Worm (Caenorhabditis elegans) whole organism, young adult: Measurements from ENCODE around the gene Y7A5A.3.

Source experiments
- B0035.1 ChIP-seq: sonication (generic microtip); optimal IDR thresholded peaks from 2 replicates; lab custom pipeline; 2016; ENCODE audit warnings: missing genetic modification characterization, mild to moderate bottlenecking, missing compliant biosample characterization, missing genotype, missing genetic modification reagents
- B0336.3 ChIP-seq: fragments of 200-800 bp; sonication (Bioruptor generic); IDR thresholded peaks from 2 replicates; pipeline ENCODE4 v1.3.6; 2022; ENCODE audit warnings: missing genetic modification characterization, missing compliant biosample characterization
- F10E7.11 ChIP-seq: sonication (generic microtip); optimal IDR thresholded peaks from 2 replicates; lab custom pipeline; 2017; ENCODE audit warnings: mild to moderate bottlenecking, missing genetic modification characterization, moderate library complexity, missing compliant biosample characterization
- F23B12.7 ChIP-seq: sonication (generic microtip); optimal IDR thresholded peaks from 2 replicates; lab custom pipeline; 2017; ENCODE audit warnings: missing genetic modification characterization, mild to moderate bottlenecking, missing compliant biosample characterization, antibody characterized with exemption, moderate library complexity; ENCODE audit not compliant: insufficient read depth
- F33H1.4 ChIP-seq: fragments of 200-800 bp; sonication (Bioruptor generic); IDR thresholded peaks from 2 replicates; pipeline ENCODE4 v1.3.6; 2022; ENCODE audit warnings: missing genetic modification reagents, missing genetic modification characterization, missing compliant biosample characterization
- F39B2.1 ChIP-seq: fragments of 200-800 bp; sonication (Bioruptor generic); IDR thresholded peaks from 2 replicates; pipeline ENCODE4 v1.3.6; 2022; ENCODE audit warnings: missing genetic modification reagents, missing genetic modification characterization, missing compliant biosample characterization
- F57A8.1 ChIP-seq: fragments of 200-800 bp; sonication (Bioruptor generic); optimal IDR thresholded peaks from 2 replicates; lab custom pipeline; 2018; ENCODE audit warnings: mild to moderate bottlenecking, missing genetic modification characterization, moderate library complexity, missing compliant biosample characterization
- F57C9.4 ChIP-seq: sonication (generic microtip); optimal IDR thresholded peaks from 2 replicates; lab custom pipeline; 2017; ENCODE audit warnings: mild to moderate bottlenecking, missing genetic modification characterization, missing compliant biosample characterization
- Y53G8AR.9 ChIP-seq: fragments of 200-800 bp; sonication (Bioruptor generic); conservative IDR thresholded peaks from 2 replicates; pipeline ENCODE4 v1.3.6; 2022; ENCODE audit warnings: missing genetic modification reagents, missing genetic modification characterization, missing compliant biosample characterization
- Y79H2A.3 ChIP-seq: fragments of 200-800 bp; sonication (Bioruptor generic); conservative IDR thresholded peaks from 2 replicates; pipeline ENCODE4 v1.3.6; 2022; ENCODE audit warnings: missing genetic modification reagents, missing genetic modification characterization, missing compliant biosample characterization
- Y95B8A.8 ChIP-seq: fragments of 200-800 bp; sonication (Bioruptor generic); IDR thresholded peaks from 2 replicates; pipeline ENCODE4 v1.3.6; 2022; ENCODE audit warnings: missing genetic modification reagents, missing genetic modification characterization, missing compliant biosample characterization
- aptf-2 ChIP-seq: fragments of 200-800 bp; sonication (Bioruptor generic); conservative IDR thresholded peaks from 2 replicates; pipeline ENCODE4 v1.3.6; 2022; ENCODE audit warnings: missing genetic modification reagents, missing genetic modification characterization, missing compliant biosample characterization
- attf-5 ChIP-seq: fragments of 200-800 bp; sonication (Bioruptor generic); optimal IDR thresholded peaks from 2 replicates; lab custom pipeline; 2018; ENCODE audit warnings: mild to moderate bottlenecking, missing genetic modification characterization, missing compliant biosample characterization
- bed-1 ChIP-seq: fragments of 200-800 bp; sonication (Bioruptor generic); IDR thresholded peaks from 2 replicates; pipeline ENCODE4 v1.3.6; 2022; ENCODE audit warnings: missing genetic modification reagents, missing genetic modification characterization, missing compliant biosample characterization
- ceh-100 ChIP-seq: fragments of 200-800 bp; sonication (Bioruptor generic); IDR thresholded peaks from 2 replicates; pipeline ENCODE4 v1.3.6; 2022; ENCODE audit warnings: missing genetic modification reagents, missing genetic modification characterization, missing compliant biosample characterization
- ceh-58 ChIP-seq: fragments of 200-800 bp; sonication (Bioruptor generic); IDR thresholded peaks from 2 replicates; pipeline ENCODE4 v1.3.6; 2022; ENCODE audit warnings: missing genetic modification characterization, missing compliant biosample characterization
- ceh-79 ChIP-seq: sonication (generic microtip); optimal IDR thresholded peaks from 2 replicates; lab custom pipeline; 2017; ENCODE audit warnings: mild to moderate bottlenecking, missing genetic modification characterization, missing compliant biosample characterization
- efl-1 ChIP-seq: fragments of 150-350 bp; optimal IDR thresholded peaks from 2 replicates; lab custom pipeline; 2014; ENCODE audit warnings: missing biosample characterization, missing genetic modification reagents, missing genetic modification characterization
- egrh-3 ChIP-seq: fragments of 200-800 bp; sonication (Bioruptor generic); IDR thresholded peaks from 2 replicates; pipeline ENCODE4 v1.3.6; 2022; ENCODE audit warnings: missing genetic modification reagents, missing genetic modification characterization, missing compliant biosample characterization
- ekl-4 ChIP-seq: fragments of 200-800 bp; sonication (Bioruptor generic); IDR thresholded peaks from 2 replicates; pipeline ENCODE4 v1.3.6; 2022; ENCODE audit warnings: missing genetic modification reagents, missing genetic modification characterization, missing compliant biosample characterization
- fkh-3 ChIP-seq: sonication (generic microtip); optimal IDR thresholded peaks from 2 replicates; lab custom pipeline; 2016; ENCODE audit warnings: mild to moderate bottlenecking, missing genetic modification characterization, missing compliant biosample characterization
- hmg-1.2 ChIP-seq: fragments of 200-800 bp; sonication (Bioruptor generic); IDR thresholded peaks from 2 replicates; pipeline ENCODE4 v1.3.6; 2022; ENCODE audit warnings: missing genetic modification reagents, missing genetic modification characterization, missing compliant biosample characterization
- let-607 ChIP-seq, 2 experiments: fragments of 200-800 bp in 1 of 2; sonication (Bioruptor generic) in 1 of 2; sonication (generic microtip) in 1 of 2; optimal IDR thresholded peaks; 2 replicates each; lab custom pipeline; 2016 to 2018; ENCODE audit warnings: mild to moderate bottlenecking in 2 of 2, missing compliant biosample characterization in 2 of 2, missing genetic modification characterization in 2 of 2, moderate library complexity in 2 of 2, missing genotype in 1 of 2
- lin-35 ChIP-seq, 3 experiments: fragments of 150-350 bp in 2 of 3; sonication (generic microtip) in 1 of 3; optimal IDR thresholded peaks; 2 replicates each; lab custom pipeline; 2014 to 2018; ENCODE audit warnings: missing biosample characterization in 3 of 3, missing genetic modification characterization in 3 of 3, missing genetic modification reagents in 3 of 3
- lsl-1 ChIP-seq: fragments of 200-800 bp; sonication (Bioruptor generic); optimal IDR thresholded peaks from 2 replicates; lab custom pipeline; 2018; ENCODE audit warnings: mild to moderate bottlenecking, missing genetic modification characterization, moderate library complexity, missing compliant biosample characterization
- madf-10 ChIP-seq: sonication (generic microtip); optimal IDR thresholded peaks from 2 replicates; lab custom pipeline; 2016; ENCODE audit warnings: mild to moderate bottlenecking, missing genetic modification characterization, missing compliant biosample characterization
- madf-3 ChIP-seq: fragments of 200-800 bp; sonication (Bioruptor generic); IDR thresholded peaks from 2 replicates; pipeline ENCODE4 v1.3.6; 2022; ENCODE audit warnings: missing genetic modification reagents, missing genetic modification characterization, missing compliant biosample characterization
- nfyb-1 ChIP-seq: fragments of 200-800 bp; sonication (Bioruptor generic); IDR thresholded peaks from 2 replicates; pipeline ENCODE4 v1.3.6; 2022; ENCODE audit warnings: missing genetic modification reagents, missing genetic modification characterization, missing compliant biosample characterization
- nhr-90 ChIP-seq: sonication (generic microtip); optimal IDR thresholded peaks from 2 replicates; lab custom pipeline; 2016; ENCODE audit warnings: missing genotype, mild to moderate bottlenecking, missing genetic modification characterization, missing compliant biosample characterization
- pha-4 ChIP-seq: fragments of 150-350 bp; sonication (generic microtip); optimal IDR thresholded peaks from 2 replicates; lab custom pipeline; 2014; ENCODE audit warnings: missing biosample characterization, missing genetic modification reagents, missing genetic modification characterization
- snpc-1.1 ChIP-seq: sonication (generic microtip); optimal IDR thresholded peaks from 2 replicates; lab custom pipeline; 2017; ENCODE audit warnings: missing genetic modification characterization, mild to moderate bottlenecking, missing compliant biosample characterization, antibody characterized with exemption, moderate library complexity, missing genotype, missing genetic modification reagents; ENCODE audit not compliant: insufficient read depth
- somi-1 ChIP-seq: fragments of 200-800 bp; sonication (Bioruptor generic); optimal IDR thresholded peaks from 2 replicates; lab custom pipeline; 2018; ENCODE audit warnings: mild to moderate bottlenecking, missing genetic modification characterization, missing compliant biosample characterization
- tbp1 ChIP-seq: fragments of 200-800 bp; sonication (Bioruptor generic); optimal IDR thresholded peaks from 2 replicates; lab custom pipeline; 2018; ENCODE audit warnings: mild to moderate bottlenecking, missing genetic modification characterization, missing compliant biosample characterization
- unc-62 ChIP-seq: fragments of 150-350 bp; optimal IDR thresholded peaks from 2 replicates; lab custom pipeline; 2014; ENCODE audit warnings: missing biosample characterization, missing genetic modification reagents, missing genetic modification characterization
- zfh-2 ChIP-seq: fragments of 200-800 bp; sonication (Bioruptor generic); conservative IDR thresholded peaks from 2 replicates; pipeline ENCODE4 v1.3.6; 2022; ENCODE audit warnings: missing genetic modification reagents, missing genetic modification characterization, missing compliant biosample characterization
- ztf-25 ChIP-seq: fragments of 200-800 bp; sonication (Bioruptor generic); IDR thresholded peaks from 2 replicates; pipeline ENCODE4 v1.3.6; 2022; ENCODE audit warnings: missing genetic modification reagents, missing genetic modification characterization, missing compliant biosample characterization

Y7A5A.3 gene

ce11 chrX:15773262-15773908 lies 11.1 kb downstream of the Y7A5A.3 start, which contains the start of gene Y7A5A.13 (continued):
- TF ChIP-seq lin-35 (GFP tag; optimal IDR thresholded peaks at IDR 0.05; lab: Kevin White, UChicago) (peak in 1 of 3 experiments; percentile 31), F10E7.11 (tag; lab: Kevin White, UChicago) (no peak), B0035.1 (tag; lab: Kevin White, UChicago) (peak; percentile 6), F39B2.1 (GFP tag; lab: Robert Waterston, UW) (no peak), ekl-4 (GFP tag; lab: Robert Waterston, UW) (no peak; the same call in 1 of the 2 replicates), pha-4 (tag; lab: Kevin White, UChicago) (no peak), nfyb-1 (GFP tag; lab: Robert Waterston, UW) (peak; percentile 73), ceh-58 (GFP tag; lab: Robert Waterston, UW) (no peak), B0336.3 (GFP tag; lab: Robert Waterston, UW) (no peak), ceh-79 (tag; lab: Kevin White, UChicago) (no peak), Y79H2A.3 (0 out of 2 replicates have a peak, but pooled peaks have one; percentile 11), somi-1 (no peak), F23B12.7 (tag; lab: Kevin White, UChicago) (no peak), aptf-2 (GFP tag; lab: Robert Waterston, UW) (no peak), madf-10 (tag; lab: Kevin White, UChicago) (no peak), madf-3 (GFP tag; lab: Robert Waterston, UW) (no peak), fkh-3 (tag; lab: Kevin White, UChicago) (no peak), tbp1 (GFP tag; lab: Kevin White, UChicago) (peak; percentile 90), lsl-1 (no peak), attf-5 (GFP tag; lab: Kevin White, UChicago) (peak; percentile 21), F57C9.4 (tag; lab: Kevin White, UChicago) (no peak), zfh-2 (GFP tag; lab: Robert Waterston, UW) (no peak), F33H1.4 (no peak), snpc-1.1 (peak; percentile 62), ztf-25 (GFP tag; lab: Robert Waterston, UW) (no peak), egrh-3 (GFP tag; lab: Robert Waterston, UW) (no peak; the same call in 1 of the 2 replicates), Y95B8A.8 (GFP tag; lab: Robert Waterston, UW) (no peak), let-607 (tag; optimal IDR thresholded peaks at IDR 0.05; lab: Kevin White, UChicago) (peak in 1 of 2 experiments; percentile 52), F57A8.1 (GFP tag; lab: Kevin White, UChicago) (no peak), bed-1 (no peak), efl-1 (GFP tag; lab: Kevin White, UChicago) (no peak), nhr-90 (peak; percentile 58)

DNA sequence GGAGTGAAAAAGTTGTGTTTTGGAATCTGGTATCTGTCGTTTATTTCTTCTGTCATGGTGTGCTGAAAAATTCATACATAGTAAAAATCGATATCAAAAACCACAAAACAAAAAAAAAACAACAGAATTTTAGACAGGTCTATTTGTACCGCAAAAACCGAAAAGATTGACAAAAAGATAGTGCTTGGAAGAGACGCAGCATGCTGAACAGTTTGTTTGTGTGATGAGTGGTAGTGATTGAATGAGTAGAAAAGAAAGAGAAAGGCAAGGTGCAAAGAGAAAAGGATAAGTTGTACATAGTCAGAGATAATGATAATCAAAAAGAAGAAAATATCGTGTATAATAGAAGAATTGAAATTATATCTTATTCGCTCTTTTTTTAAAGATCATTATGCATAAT lies 11.8 kb downstream of the Y7A5A.3 start, which contains the start of gene Y7A5A.2:
Y7A5A.2 (minus strand) TSS at position 62 of the 400 bp plus-strand sequence.
- TF ChIP-seq F33H1.4 (no peak), attf-5 (GFP tag; lab: Kevin White, UChicago) (no peak), bed-1 (no peak), hmg-1.2 (GFP tag; lab: Robert Waterston, UW) (peak; percentile 19; the same call in 1 of the 2 replicates), unc-62 (GFP tag; lab: Kevin White, UChicago) (no peak), Y53G8AR.9 (GFP tag; lab: Robert Waterston, UW) (no peak), madf-10 (tag; lab: Kevin White, UChicago) (no peak), ceh-100 (GFP tag; lab: Robert Waterston, UW) (no peak)
